Worm (Caenorhabditis elegans): Measurements from ENCODE around the gene rpl-11.2.

ce11 chrX:2199140-2199539 lies 43.3 kb downstream of the rpl-11.2 start, which contains the start of gene T24C12.1:
- TF ChIP-seq him-1 (tag; optimal IDR thresholded peaks at IDR 0.05) (no peak), dao-5 (tag; optimal IDR thresholded peaks at IDR 0.05) (no peak)
